Worm (Caenorhabditis elegans): Measurements from ENCODE around the gene EEED8.18.

ce11 chrII:5455650-5456355 lies 43.4 kb upstream of the EEED8.18 start, which contains the start of gene daz-1:
- TF ChIP-seq tbx-2 (tag; optimal IDR thresholded peaks at IDR 0.05) (no peak), mec-3 (tag; optimal IDR thresholded peaks at IDR 0.05; ENCODE audit: borderline replicate concordance) (no peak), ama-1 (optimal IDR thresholded peaks at IDR 0.05) (no peak), dve-1 (tag; optimal IDR thresholded peaks at IDR 0.05) (no peak), ceh-48 (tag; optimal IDR thresholded peaks at IDR 0.05) (no peak), zip-5 (tag; optimal IDR thresholded peaks at IDR 0.05) (no peak), fkh-10 (GFP tag; optimal IDR thresholded peaks at IDR 0.05) (no peak), fax-1 (tag; optimal IDR thresholded peaks at IDR 0.05) (no peak), odd-2 (tag; optimal IDR thresholded peaks at IDR 0.05) (no peak), C38D4.7 (GFP tag; optimal IDR thresholded peaks at IDR 0.05) (no peak), elt-2 (tag; optimal IDR thresholded peaks at IDR 0.05) (no peak)
